Fruit fly (Drosophila melanogaster) whole organism, wandering third instar larva: Measurements from ENCODE around the gene CG34281.

Experiments used
- CG32264 ChIP-seq: fragments of 200-800 bp; sonication (Bioruptor generic); optimal IDR thresholded peaks from 2 replicates; lab custom pipeline; 2016; ENCODE audit warnings: missing biosample characterization, missing genetic modification characterization
- Dfd ChIP-seq: fragments of >200 bp; optimal IDR thresholded peaks from 2 replicates; lab custom pipeline; 2017; ENCODE audit warnings: missing biosample characterization, missing genetic modification characterization
- GATAd ChIP-seq: sonication (Bioruptor generic); optimal IDR thresholded peaks from 2 replicates; lab custom pipeline; 2016; ENCODE audit warnings: missing biosample characterization, missing genetic modification characterization
- Hnf4 ChIP-seq: fragments of 200-800 bp; sonication (Bioruptor generic); optimal IDR thresholded peaks from 2 replicates; lab custom pipeline; 2016; ENCODE audit warnings: missing biosample characterization, mild to moderate bottlenecking, missing genetic modification characterization
- Hr83 ChIP-seq: fragments of 200-300 bp; sonication (Bioruptor generic); optimal IDR thresholded peaks from 2 replicates; lab custom pipeline; 2016; ENCODE audit warnings: missing biosample characterization, mild to moderate bottlenecking, missing genetic modification characterization, moderate library complexity; ENCODE audit not compliant: poor library complexity, severe bottlenecking
- Sp1 ChIP-seq: fragments of 200-800 bp; sonication (Bioruptor generic); optimal IDR thresholded peaks from 3 replicates; lab custom pipeline; 2019; ENCODE audit warnings: missing biosample characterization, mild to moderate bottlenecking, missing genetic modification characterization, moderate library complexity
- brk ChIP-seq: fragments of 200-800 bp; sonication (Bioruptor generic); optimal IDR thresholded peaks from 2 replicates; lab custom pipeline; 2016; ENCODE audit warnings: missing biosample characterization, mild to moderate bottlenecking, missing genetic modification characterization
- lola ChIP-seq: fragments of >200 bp; optimal IDR thresholded peaks from 2 replicates; lab custom pipeline; 2017; ENCODE audit warnings: missing biosample characterization, missing genetic modification characterization
- pan ChIP-seq: fragments of >200 bp; optimal IDR thresholded peaks from 2 replicates; lab custom pipeline; 2017
- psq ChIP-seq: fragments of 200-800 bp; sonication (Bioruptor generic); optimal IDR thresholded peaks from 3 replicates; lab custom pipeline; 2017; ENCODE audit warnings: missing biosample characterization, mild to moderate bottlenecking, missing genetic modification characterization, moderate library complexity
- sage ChIP-seq: fragments of 200-800 bp; sonication (Bioruptor generic); optimal IDR thresholded peaks from 2 replicates; lab custom pipeline; 2016; ENCODE audit warnings: missing biosample characterization, mild to moderate bottlenecking, missing genetic modification characterization

DNA sequence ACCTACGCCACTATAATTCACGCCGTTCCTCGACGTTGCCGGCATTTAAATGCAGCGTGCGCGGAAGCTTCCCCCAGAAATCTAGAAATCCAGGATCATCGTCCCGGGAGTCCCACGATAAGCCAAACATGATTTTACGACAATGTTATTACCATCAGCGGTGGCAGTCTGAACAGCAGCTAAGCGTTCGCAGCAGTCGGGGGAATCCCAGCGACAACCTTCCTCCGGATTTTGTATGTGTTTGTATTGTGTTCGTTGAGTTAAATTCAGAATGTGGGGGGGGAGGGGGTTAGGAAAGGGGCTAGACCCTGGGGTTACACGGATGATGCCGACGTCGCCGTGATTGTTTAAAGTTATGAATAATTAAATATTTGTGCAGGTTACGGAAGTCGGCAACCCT lies 31.3 kb downstream of the CG34281 start:
- TF ChIP-seq psq (GFP tag; lab: Kevin White, UChicago): no peak
- TF ChIP-seq GATAd: no peak
- TF ChIP-seq Hnf4 (GFP tag; lab: Kevin White, UChicago): no peak
- TF ChIP-seq sage (GFP tag; lab: Kevin White, UChicago): no peak
- TF ChIP-seq pan (lab: Kevin White, UChicago): no peak
- TF ChIP-seq Dfd (GFP tag; lab: Kevin White, UChicago): no peak
- no peak for TF ChIP-seq Sp1
- TF ChIP-seq brk (GFP tag; lab: Kevin White, UChicago): no peak
- TF ChIP-seq CG32264 (GFP tag; lab: Kevin White, UChicago): no peak
- TF ChIP-seq lola: no peak
- TF ChIP-seq Hr83 (GFP tag; lab: Kevin White, UChicago): no peak
